Fruit fly (Drosophila melanogaster): ENCODE measurements around the gene Arglu1.

Gene Arglu1

DNA sequence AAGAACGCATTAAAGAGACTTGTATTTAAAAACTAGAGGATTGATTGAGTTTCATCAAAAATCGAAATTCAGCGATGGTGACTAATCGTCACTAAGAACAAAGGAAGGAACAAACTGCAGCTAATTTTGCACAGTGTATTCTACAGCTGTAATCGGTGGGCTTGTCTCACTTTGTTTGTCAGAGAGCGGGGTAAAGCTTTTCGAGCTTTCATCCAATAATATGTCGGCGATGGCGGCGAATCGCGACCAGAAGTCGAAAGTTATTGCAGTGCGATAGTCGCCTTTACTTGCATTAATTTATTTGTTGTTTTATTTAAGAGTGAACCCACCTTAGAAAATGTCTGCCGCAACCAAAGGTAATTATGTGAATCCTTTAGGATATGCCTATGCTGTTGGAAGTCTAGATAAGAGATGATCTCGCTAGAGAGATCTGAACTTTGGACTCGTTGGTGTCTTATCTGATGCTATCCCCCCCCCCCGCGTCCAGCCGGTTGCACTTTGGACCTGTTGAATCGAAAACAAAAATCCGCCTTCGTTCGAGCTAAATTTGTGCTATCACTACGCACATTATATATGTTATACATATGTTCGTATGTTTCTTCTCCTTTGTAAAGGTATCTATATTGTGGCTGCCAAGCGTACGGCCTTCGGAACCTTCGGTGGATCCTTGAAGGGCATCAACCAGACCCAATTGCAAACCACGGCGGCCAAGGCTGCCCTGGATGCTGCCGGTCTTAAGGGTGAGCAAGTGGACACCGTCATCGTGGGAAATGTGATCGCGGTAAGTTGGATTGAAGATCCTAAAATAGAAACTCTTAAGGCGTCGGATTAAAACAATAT, 22.7 kb downstream of the Arglu1 start, which contains the start of gene yip2 (continued):
- no peak; the same call in 1 of the 2 replicates for TF ChIP-seq bowl (GFP tag; IDR thresholded peaks at IDR 0.05)
- peak; percentile 49; the same call in 1 of the 3 replicates for TF ChIP-seq ase (GFP tag; IDR thresholded peaks at IDR 0.05)
- TF ChIP-seq dysf (GFP tag; IDR thresholded peaks at IDR 0.05) = peak; percentile 67; the same call in 1 of the 3 replicates
- peak; percentile 33 for TF ChIP-seq CG4424 (GFP tag; optimal IDR thresholded peaks at IDR 0.05)
- TF ChIP-seq zfh2 (GFP tag; optimal IDR thresholded peaks at IDR 0.05) = peak; percentile 67
- TF ChIP-seq CG15514 (GFP tag; optimal IDR thresholded peaks at IDR 0.05) = peak; percentile 63
- peak; percentile 57 for TF ChIP-seq CG3281 (GFP tag; optimal IDR thresholded peaks at IDR 0.05)
- TF ChIP-seq run (tag; optimal IDR thresholded peaks at IDR 0.05) = peak; percentile 21
- no peak for TF ChIP-seq Lim3 (GFP tag; IDR thresholded peaks at IDR 0.05)
- peak; percentile 72 for TF ChIP-seq zfh1 (GFP tag; IDR thresholded peaks at IDR 0.05)
- peak; percentile 74 for TF ChIP-seq Sox102F (GFP tag; optimal IDR thresholded peaks at IDR 0.05)
- peak; percentile 83 for TF ChIP-seq sens (GFP tag)
- TF ChIP-seq vvl (GFP tag; IDR thresholded peaks at IDR 0.05) = peak; percentile 83
- no peak for TF ChIP-seq Opbp (GFP tag; IDR thresholded peaks at IDR 0.05; ENCODE audit: partially characterized antibody)
- no peak for TF ChIP-seq CG15696 (tag; optimal IDR thresholded peaks at IDR 0.05)
- no peak for TF ChIP-seq CG31388 (GFP tag; optimal IDR thresholded peaks at IDR 0.05)
- peak; percentile 86 for TF ChIP-seq kah (GFP tag; optimal IDR thresholded peaks at IDR 0.05)
- TF ChIP-seq ewg (GFP tag; optimal IDR thresholded peaks at IDR 0.05) = no peak
- TF ChIP-seq Elba2 (GFP tag; optimal IDR thresholded peaks at IDR 0.05) = no peak
- no peak for TF ChIP-seq pum (GFP tag; optimal IDR thresholded peaks at IDR 0.05)
- TF ChIP-seq gcm (GFP tag; optimal IDR thresholded peaks at IDR 0.05) = peak; percentile 57
- TF ChIP-seq bsh (GFP tag; optimal IDR thresholded peaks at IDR 0.05) = peak; percentile 58 to 100
- peak; percentile 50 for TF ChIP-seq CG2712 (tag; optimal IDR thresholded peaks at IDR 0.05)
- peak; percentile 76 for TF ChIP-seq Xbp1 (GFP tag; optimal IDR thresholded peaks at IDR 0.05)
- TF ChIP-seq nom (GFP tag; optimal IDR thresholded peaks at IDR 0.05) = peak; percentile 100
- peak; percentile 35; the same call in 1 of the 2 replicates for TF ChIP-seq ara (GFP tag; IDR thresholded peaks at IDR 0.05)
- no peak for TF ChIP-seq insv (GFP tag; optimal IDR thresholded peaks at IDR 0.05)
- no peak for TF ChIP-seq CG14710 (tag; optimal IDR thresholded peaks at IDR 0.05)
- TF ChIP-seq CG11504 (tag; optimal IDR thresholded peaks at IDR 0.05) = peak; percentile 68
- TF ChIP-seq usp (GFP tag; optimal IDR thresholded peaks at IDR 0.05) = no peak
- 0 out of 4 replicates have a peak, but pooled peaks have one; percentile 33 for TF ChIP-seq Dll (GFP tag; IDR thresholded peaks at IDR 0.05; ENCODE audit: partially characterized antibody)
- no peak for TF ChIP-seq crc (GFP tag; optimal IDR thresholded peaks at IDR 0.05)
- no peak for TF ChIP-seq CG3726 (GFP tag; IDR thresholded peaks at IDR 0.05)
- peak; percentile 3 for TF ChIP-seq nerfin-1 (tag; optimal IDR thresholded peaks at IDR 0.05)
- peak; percentile 52 for TF ChIP-seq CG8388 (GFP tag; optimal IDR thresholded peaks at IDR 0.05)
- TF ChIP-seq CG7556 (GFP tag; optimal IDR thresholded peaks at IDR 0.05) = peak; percentile 65
- TF ChIP-seq Hmr (GFP tag; optimal IDR thresholded peaks at IDR 0.05) = peak; percentile 72
- peak; percentile 49 for TF ChIP-seq Oli (tag; optimal IDR thresholded peaks at IDR 0.05)
- no peak for TF ChIP-seq pros (GFP tag; optimal IDR thresholded peaks at IDR 0.05)
- TF ChIP-seq NK7.1 (GFP tag; optimal IDR thresholded peaks at IDR 0.05) = no peak
- no peak for TF ChIP-seq CG4820 (GFP tag; optimal IDR thresholded peaks at IDR 0.05)
- no peak for TF ChIP-seq CG8281 (tag; optimal IDR thresholded peaks at IDR 0.05)
- TF ChIP-seq CG11560 (tag; IDR thresholded peaks at IDR 0.05) = no peak
- no peak for TF ChIP-seq CG7271 (tag; optimal IDR thresholded peaks at IDR 0.05)
- TF ChIP-seq dan (GFP tag; IDR thresholded peaks at IDR 0.05) = no peak
- TF ChIP-seq peb (GFP tag; IDR thresholded peaks at IDR 0.05) = no peak; the same call in 1 of the 2 replicates
- TF ChIP-seq eyg (GFP tag; optimal IDR thresholded peaks at IDR 0.05) = peak; percentile 34
- TF ChIP-seq CG17186 (GFP tag; optimal IDR thresholded peaks at IDR 0.05) = no peak
